Fruit fly (Drosophila melanogaster) whole organism, adult: ENCODE data around the gene CG11598.

Source experiments
- CG11617 ChIP-seq: fragments of 200-800 bp; sonication (Bioruptor generic); optimal IDR thresholded peaks from 2 replicates; lab custom pipeline; 2017; ENCODE audit warnings: mild to moderate bottlenecking, missing biosample characterization, missing genetic modification reagents, missing genetic modification characterization
- CG12768 ChIP-seq: fragments of 200-800 bp; sonication (Bioruptor generic); optimal IDR thresholded peaks from 2 replicates; lab custom pipeline; 2017; ENCODE audit warnings: missing biosample characterization, missing genetic modification characterization, mild to moderate bottlenecking, moderate library complexity, missing genetic modification reagents
- CG14711 ChIP-seq: fragments of 200-800 bp; sonication (Bioruptor generic); optimal IDR thresholded peaks from 2 replicates; lab custom pipeline; 2018; ENCODE audit warnings: missing biosample characterization, mild to moderate bottlenecking, missing genetic modification characterization, moderate library complexity
- CG1620 ChIP-seq: fragments of 200-800 bp; sonication (Bioruptor generic); optimal IDR thresholded peaks from 2 replicates; lab custom pipeline; 2016; ENCODE audit warnings: missing biosample characterization, missing genetic modification characterization
- CG33017 ChIP-seq: fragments of 200-800 bp; sonication (Bioruptor generic); optimal IDR thresholded peaks from 2 replicates; lab custom pipeline; 2018; ENCODE audit warnings: missing biosample characterization, mild to moderate bottlenecking, missing genetic modification characterization, moderate library complexity
- CG5204 ChIP-seq: fragments of 200-800 bp; sonication (Bioruptor generic); optimal IDR thresholded peaks from 2 replicates; lab custom pipeline; 2016; ENCODE audit warnings: missing biosample characterization, missing genetic modification characterization
- CG7045 ChIP-seq: fragments of 200-800 bp; sonication (Bioruptor generic); optimal IDR thresholded peaks from 2 replicates; lab custom pipeline; 2017; ENCODE audit warnings: missing biosample characterization, mild to moderate bottlenecking, missing genetic modification characterization
- CG7101 ChIP-seq: fragments of 200-800 bp; sonication (Bioruptor generic); optimal IDR thresholded peaks from 2 replicates; lab custom pipeline; 2018; ENCODE audit warnings: missing biosample characterization, mild to moderate bottlenecking, missing genetic modification characterization, moderate library complexity
- Clk ChIP-seq: fragments of 200-800 bp; sonication (Bioruptor generic); optimal IDR thresholded peaks from 2 replicates; lab custom pipeline; 2017; ENCODE audit warnings: missing biosample characterization, missing genetic modification characterization
- Crg-1 ChIP-seq: fragments of 200-800 bp; sonication (Bioruptor generic); optimal IDR thresholded peaks from 2 replicates; lab custom pipeline; 2016; ENCODE audit warnings: missing biosample characterization, missing genetic modification characterization
- Hr96 ChIP-seq: fragments of 200-800 bp; sonication (Bioruptor generic); optimal IDR thresholded peaks from 2 replicates; lab custom pipeline; 2016; ENCODE audit warnings: missing biosample characterization, missing genetic modification characterization
- Mnt ChIP-seq: fragments of 200-800 bp; sonication (Bioruptor generic); optimal IDR thresholded peaks from 2 replicates; lab custom pipeline; 2016; ENCODE audit warnings: missing biosample characterization, mild to moderate bottlenecking, missing genetic modification characterization
- bab1 ChIP-seq: fragments of 200-800 bp; sonication (Bioruptor generic); optimal IDR thresholded peaks from 3 replicates; lab custom pipeline; 2019; ENCODE audit warnings: missing biosample characterization, mild to moderate bottlenecking, missing genetic modification characterization, moderate library complexity
- cic ChIP-seq: fragments of 200-800 bp; sonication (Bioruptor generic); optimal IDR thresholded peaks from 2 replicates; lab custom pipeline; 2017; ENCODE audit warnings: missing biosample characterization, mild to moderate bottlenecking, missing genetic modification characterization, moderate library complexity
- cnc ChIP-seq, 2 experiments: fragments of >200 bp; optimal IDR thresholded peaks; 2 replicates each; lab custom pipeline; 2017
- kay ChIP-seq: fragments of 200-800 bp; sonication (Bioruptor generic); peaks from one replicate; lab custom pipeline; 2016; ENCODE audit warnings: missing biosample characterization, missing genetic modification characterization, borderline replicate concordance
- ovo ChIP-seq: fragments of 200-800 bp; sonication (Bioruptor generic); optimal IDR thresholded peaks from 2 replicates; lab custom pipeline; 2016; ENCODE audit warnings: missing biosample characterization, missing genetic modification characterization
- pad ChIP-seq: fragments of 200-800 bp; sonication (Bioruptor generic); optimal IDR thresholded peaks from 3 replicates; lab custom pipeline; 2017; ENCODE audit warnings: missing biosample characterization, missing genetic modification characterization, mild to moderate bottlenecking, moderate library complexity, missing genetic modification reagents
- tj ChIP-seq: fragments of 200-800 bp; sonication (Bioruptor generic); optimal IDR thresholded peaks from 3 replicates; lab custom pipeline; 2017; ENCODE audit warnings: missing biosample characterization, mild to moderate bottlenecking, missing genetic modification characterization, moderate library complexity
- toe ChIP-seq: fragments of 200-800 bp; sonication (Bioruptor generic); optimal IDR thresholded peaks from 2 replicates; lab custom pipeline; 2016; ENCODE audit warnings: missing biosample characterization, missing genetic modification characterization

CG11598 gene

dm6 chr3R:12641620-12642019 is 6.9 kb downstream of the CG11598 start:
- TF ChIP-seq CG7101 (tag; lab: Kevin White, UChicago) (no peak), Clk (GFP tag; lab: Kevin White, UChicago) (no peak), CG12768 (no peak), CG5204 (GFP tag; lab: Kevin White, UChicago) (no peak), CG11617 (GFP tag; lab: Kevin White, UChicago) (no peak), cic (GFP tag; lab: Kevin White, UChicago) (no peak), Hr96 (no peak), CG33017 (no peak), Mnt (no peak), CG7045 (GFP tag; lab: Kevin White, UChicago) (no peak), tj (GFP tag; lab: Kevin White, UChicago) (no peak), kay (no peak), CG14711 (tag; lab: Kevin White, UChicago) (no peak), toe (GFP tag; lab: Kevin White, UChicago) (no peak), bab1 (no peak), Crg-1 (GFP tag; lab: Kevin White, UChicago) (no peak), pad (no peak), cnc (optimal IDR thresholded peaks at IDR 0.05; lab: Kevin White, UChicago) (no peak)

dm6 chr3R:12642051-12642532 is 7.4 kb downstream of the CG11598 start, which contains the start of gene CG6753:
Gene CG6753, minus strand, starts transcription at chr3R:12642482.
- no peak for TF ChIP-seq kay
- TF ChIP-seq CG7101 (tag; lab: Kevin White, UChicago) = no peak
- no peak for TF ChIP-seq pad
- TF ChIP-seq cic (GFP tag; lab: Kevin White, UChicago) = no peak
- TF ChIP-seq CG12768 = no peak
- TF ChIP-seq CG14711 (tag; lab: Kevin White, UChicago) = no peak
- TF ChIP-seq Hr96 = no peak
- no peak for TF ChIP-seq CG11617 (GFP tag; lab: Kevin White, UChicago)
- no peak for TF ChIP-seq bab1
- no peak for TF ChIP-seq CG7045 (GFP tag; lab: Kevin White, UChicago)
- TF ChIP-seq tj (GFP tag; lab: Kevin White, UChicago) = no peak
- TF ChIP-seq toe (GFP tag; lab: Kevin White, UChicago) = no peak
- no peak for TF ChIP-seq ovo (GFP tag; lab: Kevin White, UChicago)
- no peak for TF ChIP-seq cnc (optimal IDR thresholded peaks at IDR 0.05; lab: Kevin White, UChicago)
- no peak for TF ChIP-seq Mnt
- no peak for TF ChIP-seq CG5204 (GFP tag; lab: Kevin White, UChicago)
- TF ChIP-seq Clk (GFP tag; lab: Kevin White, UChicago) = no peak

DNA sequence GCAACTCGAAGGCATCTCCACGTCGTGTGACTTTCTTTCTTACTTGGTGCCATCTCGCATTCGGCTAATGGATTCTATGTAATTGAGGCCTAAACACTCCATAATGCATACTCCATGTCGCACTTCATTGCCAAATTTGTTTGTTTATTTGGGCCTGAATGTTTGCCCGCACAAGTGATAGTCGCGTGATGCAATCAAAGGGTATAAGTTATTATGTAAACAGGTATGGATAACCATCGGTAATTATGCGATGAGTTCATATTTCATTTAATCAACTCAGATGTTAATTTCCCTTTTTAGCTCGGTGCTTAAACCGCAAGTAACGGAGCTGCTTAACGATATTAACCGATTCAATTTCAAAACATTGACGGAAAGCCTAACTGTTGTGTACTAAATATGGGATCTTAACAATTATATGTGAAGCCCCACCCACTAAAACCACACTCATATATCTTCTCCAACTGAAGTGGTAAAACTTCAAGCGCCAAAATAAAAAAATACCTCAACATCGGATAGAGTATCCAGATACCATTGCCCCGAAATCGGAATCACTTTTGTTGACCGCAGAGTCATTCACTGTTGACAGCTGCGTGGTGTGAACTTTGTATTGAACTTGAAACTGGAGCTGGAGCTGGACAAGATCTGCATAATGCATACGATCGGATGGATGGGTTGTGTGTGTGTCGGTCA is 10.0 kb downstream of the CG11598 start:
- TF ChIP-seq CG12768 (no peak), CG33017 (no peak), toe (GFP tag; lab: Kevin White, UChicago) (no peak), Hr96 (no peak), cnc (optimal IDR thresholded peaks at IDR 0.05; lab: Kevin White, UChicago) (no peak), CG11617 (GFP tag; lab: Kevin White, UChicago) (no peak)

dm6 chr3R:12645771-12646317 is 11.1 kb downstream of the CG11598 start:
- TF ChIP-seq CG33017 = no peak
- no peak for TF ChIP-seq ovo (GFP tag; lab: Kevin White, UChicago)
- no peak for TF ChIP-seq Hr96
- TF ChIP-seq Mnt = no peak

DNA sequence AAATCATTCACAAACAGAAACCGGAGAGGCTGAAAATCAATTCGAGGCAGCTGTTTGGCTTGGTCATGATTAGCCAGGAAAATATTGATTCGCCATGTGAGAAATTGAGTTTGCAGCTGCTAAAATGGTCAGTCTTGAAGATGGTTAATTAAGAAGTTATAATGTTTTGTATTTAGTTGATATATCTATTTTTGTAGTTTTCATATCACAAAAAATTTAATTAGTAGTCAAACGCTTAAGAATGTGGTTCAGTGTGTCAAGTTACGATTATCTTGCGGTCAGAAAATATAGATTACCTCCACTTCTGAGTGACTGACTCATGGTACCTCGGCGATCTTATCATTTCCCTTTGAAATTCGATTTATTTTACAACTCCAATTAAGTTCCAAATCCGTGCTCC is 12.2 kb downstream of the CG11598 start:
- TF ChIP-seq cic (GFP tag; lab: Kevin White, UChicago) (no peak), kay (peak; percentile 54)

DNA sequence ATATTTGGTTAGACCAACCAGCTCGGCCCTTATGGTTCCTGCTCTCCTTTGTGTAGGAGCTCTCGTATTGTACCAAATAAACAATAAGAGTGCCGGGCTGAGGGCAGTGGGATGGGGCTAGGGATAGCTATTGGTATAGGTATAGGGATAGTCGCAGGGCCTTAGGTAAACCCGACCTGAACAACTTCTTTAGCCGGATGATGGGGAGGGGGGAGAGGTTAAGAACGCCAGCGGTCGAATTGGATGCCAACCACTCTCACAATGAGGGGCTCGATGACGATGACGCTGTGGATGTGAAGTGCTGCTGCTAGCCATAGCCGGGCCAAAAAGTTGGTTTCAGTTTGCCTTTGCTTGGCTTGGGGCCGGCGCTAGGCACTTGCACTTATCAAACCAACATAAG is 12.6 kb downstream of the CG11598 start:
- TF ChIP-seq pad (no peak), CG5204 (GFP tag; lab: Kevin White, UChicago) (no peak), kay (no peak), CG1620 (GFP tag; lab: Kevin White, UChicago) (no peak), CG11617 (GFP tag; lab: Kevin White, UChicago) (no peak), CG7101 (tag; lab: Kevin White, UChicago) (no peak), CG14711 (tag; lab: Kevin White, UChicago) (no peak), ovo (GFP tag; lab: Kevin White, UChicago) (no peak), cic (GFP tag; lab: Kevin White, UChicago) (no peak), CG7045 (GFP tag; lab: Kevin White, UChicago) (no peak), Clk (GFP tag; lab: Kevin White, UChicago) (no peak), Hr96 (no peak), Crg-1 (GFP tag; lab: Kevin White, UChicago) (no peak), cnc (optimal IDR thresholded peaks at IDR 0.05; lab: Kevin White, UChicago) (no peak), tj (GFP tag; lab: Kevin White, UChicago) (no peak), bab1 (no peak)

DNA sequence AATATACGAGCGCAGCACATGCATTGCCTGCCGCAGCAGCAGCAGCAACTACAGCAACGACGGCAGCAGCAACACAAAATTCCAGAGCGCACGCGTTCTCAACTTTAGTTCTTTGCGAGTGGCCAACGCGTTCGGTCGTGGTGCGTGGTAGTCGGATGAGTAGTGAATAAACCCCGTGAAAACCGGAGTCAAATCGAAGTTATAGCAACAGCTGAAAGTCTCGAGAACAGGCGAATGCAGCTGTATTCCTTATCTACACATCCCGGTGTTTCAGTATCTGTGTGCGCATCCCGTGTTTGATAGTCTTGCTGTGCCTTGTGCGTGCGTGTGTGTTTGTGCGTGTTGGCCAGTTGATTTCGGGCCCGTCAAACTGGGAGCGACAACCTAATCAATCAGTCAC is 13.2 kb downstream of the CG11598 start, which contains the start of gene Dtg:
Gene Dtg (plus strand): TSS at position 105 of the 400 bp plus-strand sequence.
- TF ChIP-seq CG5204 (GFP tag; lab: Kevin White, UChicago) (no peak), cnc (optimal IDR thresholded peaks at IDR 0.05; lab: Kevin White, UChicago) (no peak), toe (GFP tag; lab: Kevin White, UChicago) (no peak), CG12768 (no peak), CG7101 (tag; lab: Kevin White, UChicago) (no peak)
